Worm (Caenorhabditis elegans): ENCODE results near the gene R13D7.2.
"Not testable (repeated sequence)": the region's sequence is repeated elsewhere in the genome, so short reads cannot be mapped to it uniquely, and the experiment has no call there.

The R13D7.2 gene

DNA sequence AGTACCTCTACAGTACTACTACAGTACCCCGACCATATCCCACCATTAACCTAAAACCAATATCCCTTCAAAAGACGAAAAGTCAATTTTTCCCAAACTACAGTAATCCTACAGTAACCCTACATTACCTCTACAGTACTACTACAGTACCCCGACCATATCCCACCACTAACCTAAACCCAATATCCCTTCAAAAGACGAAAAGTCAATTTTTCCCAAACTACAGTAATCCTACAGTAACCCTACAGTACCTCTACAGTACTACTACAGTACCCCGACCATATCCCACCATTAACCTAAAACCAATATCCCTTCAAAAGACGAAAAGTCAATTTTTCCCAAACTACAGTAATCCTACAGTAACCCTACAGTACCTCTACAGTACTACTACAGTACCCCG, 34.6 kb downstream of the R13D7.2 start, which contains the start of gene nhr-141:
nhr-141 (plus strand) TSS at position 331 of the 400 bp plus-strand sequence.
- TF ChIP-seq nhr-11, zag-1, ztf-4 (tag; optimal IDR thresholded peaks at IDR 0.05): not testable (repeated sequence)

DNA sequence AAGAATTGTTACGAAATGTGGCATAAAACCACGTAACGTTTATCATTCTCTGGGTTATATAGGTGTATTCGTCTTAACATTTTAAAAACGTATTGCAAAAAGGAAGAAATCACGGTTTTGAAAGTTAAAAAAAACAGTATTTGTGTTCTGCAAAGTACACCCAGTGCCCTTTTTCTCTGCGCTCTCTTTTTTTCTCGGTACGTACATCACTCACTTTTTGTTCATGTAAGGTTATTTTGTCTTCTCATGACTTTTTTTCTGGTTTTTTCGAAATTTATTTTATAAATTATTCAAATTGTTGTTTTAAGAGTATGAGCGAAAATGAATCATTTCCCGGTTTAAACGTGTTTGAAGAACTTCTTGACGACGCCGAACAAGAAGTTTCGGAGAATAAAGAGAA, 37.3 kb downstream of the R13D7.2 start, which contains the start of gene F25E5.5:
F25E5.5 (plus strand) TSS at position 301 of the 400 bp plus-strand sequence.
- no peak for TF ChIP-seq ceh-16 (tag; optimal IDR thresholded peaks at IDR 0.05)
- no peak for TF ChIP-seq C34F6.9 (tag; optimal IDR thresholded peaks at IDR 0.05)
- no peak for TF ChIP-seq lin-11 (tag; optimal IDR thresholded peaks at IDR 0.05)
- TF ChIP-seq nhr-77 (tag; optimal IDR thresholded peaks at IDR 0.05): no peak
- TF ChIP-seq mbf-1 (tag; optimal IDR thresholded peaks at IDR 0.05): no peak
- no peak for TF ChIP-seq nhr-10 (tag; optimal IDR thresholded peaks at IDR 0.05)
- TF ChIP-seq nhr-25 (tag; optimal IDR thresholded peaks at IDR 0.05): no peak
- no peak for TF ChIP-seq nhr-12 (tag; optimal IDR thresholded peaks at IDR 0.05)
- no peak for TF ChIP-seq snpc-4 (tag; optimal IDR thresholded peaks at IDR 0.05)

DNA sequence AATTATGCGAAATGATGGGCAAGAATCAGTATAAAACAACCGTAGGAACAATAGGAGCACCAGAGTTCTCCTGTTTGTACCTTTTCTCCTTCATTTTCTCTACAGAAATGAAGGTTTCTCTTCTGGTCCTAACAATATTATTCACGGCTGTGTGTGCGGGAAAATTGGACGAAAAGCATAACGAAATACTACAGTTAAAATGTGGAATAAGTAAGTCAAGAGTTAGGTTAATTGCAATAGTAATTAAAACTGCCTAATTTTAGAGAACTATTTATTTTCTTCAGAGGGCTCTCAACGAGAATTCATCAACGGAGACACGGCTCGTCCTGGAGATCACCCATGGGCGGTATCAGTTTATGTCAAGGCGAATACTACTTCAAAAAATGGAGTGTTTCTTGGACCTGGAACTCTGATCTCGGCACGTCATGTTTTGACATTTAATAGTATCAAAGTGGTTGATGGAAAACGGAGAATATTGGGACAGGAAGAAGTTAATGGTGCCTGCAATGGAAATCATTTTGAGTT, 39.7 kb downstream of the R13D7.2 start, which contains the start of gene try-12:
try-12 (plus strand) TSS at position 51 of the 525 bp plus-strand sequence.
- TF ChIP-seq blmp-1 (tag; optimal IDR thresholded peaks at IDR 0.05; ENCODE audit: insufficient read depth): no peak
- TF ChIP-seq nhr-21 (tag; optimal IDR thresholded peaks at IDR 0.05): no peak
- no peak for TF ChIP-seq nhr-23 (tag; optimal IDR thresholded peaks at IDR 0.05)
- no peak for TF ChIP-seq alr-1 (tag; optimal IDR thresholded peaks at IDR 0.05)
- TF ChIP-seq lin-13 (GFP tag; optimal IDR thresholded peaks at IDR 0.05): no peak
- TF ChIP-seq lin-11 (tag; optimal IDR thresholded peaks at IDR 0.05): no peak
- no peak for TF ChIP-seq nhr-77 (tag; optimal IDR thresholded peaks at IDR 0.05)
- TF ChIP-seq nhr-10 (tag; optimal IDR thresholded peaks at IDR 0.05): no peak
- no peak for TF ChIP-seq sem-4 (tag; optimal IDR thresholded peaks at IDR 0.05)
- TF ChIP-seq unc-55 (GFP tag; optimal IDR thresholded peaks at IDR 0.05): no peak
- no peak for TF ChIP-seq gmeb-1 (tag; optimal IDR thresholded peaks at IDR 0.05)
- TF ChIP-seq R02D3.7 (tag; optimal IDR thresholded peaks at IDR 0.05): no peak
- no peak for TF ChIP-seq ztf-4 (tag; optimal IDR thresholded peaks at IDR 0.05)
- no peak for TF ChIP-seq peb-1 (tag; optimal IDR thresholded peaks at IDR 0.05)
- TF ChIP-seq snpc-4 (tag; optimal IDR thresholded peaks at IDR 0.05): no peak
- no peak for TF ChIP-seq mbf-1 (tag; optimal IDR thresholded peaks at IDR 0.05)
- TF ChIP-seq nhr-129 (tag; optimal IDR thresholded peaks at IDR 0.05): no peak

DNA sequence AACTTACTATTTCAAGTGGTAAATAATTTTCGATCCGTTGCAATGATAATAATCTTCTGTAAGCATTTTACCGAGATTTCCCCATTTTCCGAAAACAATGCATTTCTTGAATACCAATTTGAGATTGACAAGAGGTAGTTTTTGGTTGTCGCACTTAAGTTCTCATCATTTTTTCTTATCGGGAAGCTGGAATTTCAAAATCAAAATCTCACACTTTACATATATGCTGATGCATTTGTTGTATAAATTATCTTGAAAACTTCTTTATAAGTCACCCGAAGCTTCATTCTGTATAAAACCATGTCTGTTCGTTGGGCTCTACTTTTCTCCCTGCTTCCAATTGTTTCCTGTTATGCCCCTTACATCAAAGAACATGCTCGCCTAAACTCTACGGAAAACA, 41.7 kb downstream of the R13D7.2 start, which contains the start of gene try-11:
try-11 (plus strand) TSS at position 301 of the 400 bp plus-strand sequence.
- no peak for TF ChIP-seq nhr-77 (tag; optimal IDR thresholded peaks at IDR 0.05)
- TF ChIP-seq unc-62 (GFP tag; optimal IDR thresholded peaks at IDR 0.05): no peak
- no peak for TF ChIP-seq unc-39 (tag; optimal IDR thresholded peaks at IDR 0.05)
- TF ChIP-seq nhr-129 (tag; optimal IDR thresholded peaks at IDR 0.05): no peak
- no peak for TF ChIP-seq unc-55 (GFP tag; optimal IDR thresholded peaks at IDR 0.05)
- no peak for TF ChIP-seq fos-1 (tag; optimal IDR thresholded peaks at IDR 0.05)

DNA sequence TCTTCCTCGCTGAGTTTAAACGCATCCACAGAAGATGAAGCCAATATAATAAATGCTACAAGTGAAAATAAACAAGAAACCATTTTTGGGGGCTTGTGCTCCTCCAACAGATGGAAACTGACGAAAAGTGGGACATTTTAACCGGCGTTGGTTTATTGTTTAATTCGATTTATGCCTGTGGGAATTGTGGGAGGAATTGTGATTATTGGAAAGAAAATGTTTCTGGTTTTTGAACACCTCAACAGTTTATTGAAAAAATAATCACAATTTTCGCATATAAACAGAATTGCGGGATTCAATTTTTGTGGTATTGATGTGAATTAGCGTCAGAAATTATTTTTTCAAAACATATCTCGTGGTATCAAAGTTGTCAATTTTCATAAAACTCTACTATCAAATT, 44.5 kb downstream of the R13D7.2 start, which contains the start of gene try-8:
try-8 (minus strand) TSS at position 101 of the 400 bp plus-strand sequence.
- TF ChIP-seq elt-3 (tag; optimal IDR thresholded peaks at IDR 0.05): no peak
- no peak for TF ChIP-seq mdl-1 (tag; optimal IDR thresholded peaks at IDR 0.05)
- TF ChIP-seq egl-27 (tag; optimal IDR thresholded peaks at IDR 0.05): no peak
- no peak for TF ChIP-seq gmeb-1 (tag; optimal IDR thresholded peaks at IDR 0.05)
- no peak for TF ChIP-seq nhr-12 (tag; optimal IDR thresholded peaks at IDR 0.05)
- TF ChIP-seq nhr-25 (tag; optimal IDR thresholded peaks at IDR 0.05): no peak
- TF ChIP-seq sem-4 (tag; optimal IDR thresholded peaks at IDR 0.05): no peak
- no peak for TF ChIP-seq ceh-16 (tag; optimal IDR thresholded peaks at IDR 0.05)
- TF ChIP-seq zag-1 (tag; optimal IDR thresholded peaks at IDR 0.05): no peak
- no peak for TF ChIP-seq unc-62 (GFP tag; optimal IDR thresholded peaks at IDR 0.05)
- no peak for TF ChIP-seq ZK546.5 (tag; optimal IDR thresholded peaks at IDR 0.05)
- TF ChIP-seq ceh-82 (tag; optimal IDR thresholded peaks at IDR 0.05): no peak
- no peak for TF ChIP-seq nhr-21 (tag; optimal IDR thresholded peaks at IDR 0.05)
- TF ChIP-seq ztf-1 (GFP tag; conservative IDR thresholded peaks at IDR 0.05): no peak
- no peak for TF ChIP-seq skn-1 (tag; optimal IDR thresholded peaks at IDR 0.05)
- no peak for TF ChIP-seq nhr-11 (tag; optimal IDR thresholded peaks at IDR 0.05)
- no peak for TF ChIP-seq nhr-10 (tag; optimal IDR thresholded peaks at IDR 0.05)
- no peak for TF ChIP-seq ztf-11 (tag; optimal IDR thresholded peaks at IDR 0.05)
